Worm (Caenorhabditis elegans): ENCODE data around the gene sqv-7.

Gene sqv-7

DNA sequence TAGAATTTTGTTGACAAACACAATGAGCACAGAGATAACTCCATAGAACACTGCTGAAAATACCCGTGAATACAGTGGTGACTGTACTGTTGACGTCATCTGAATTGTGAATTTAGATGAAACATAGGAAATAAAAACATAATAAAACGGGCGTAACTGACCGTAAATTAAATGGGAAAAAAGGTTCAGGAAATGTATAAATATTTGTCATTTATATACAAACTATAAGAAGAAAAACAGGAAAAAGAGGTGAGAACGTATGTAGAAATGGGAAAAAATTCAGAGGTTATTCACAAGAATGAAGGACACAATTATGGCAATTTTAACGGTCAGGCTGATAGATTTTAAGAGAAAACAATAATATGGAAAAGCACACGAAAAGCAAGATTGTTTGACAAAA lies at the start of gene sqv-7:
sqv-7 (minus strand) TSS at position 101 of the 400 bp plus-strand sequence.
- no peak for TF ChIP-seq snpc-4 (tag; optimal IDR thresholded peaks at IDR 0.05)
- TF ChIP-seq vab-7 (GFP tag; IDR thresholded peaks at IDR 0.05): no peak
- TF ChIP-seq nhr-10 (tag; optimal IDR thresholded peaks at IDR 0.05): no peak
- no peak for TF ChIP-seq aha-1 (tag)
- no peak for TF ChIP-seq F49E8.2 (tag; optimal IDR thresholded peaks at IDR 0.05; ENCODE audit: borderline replicate concordance)
- no peak for TF ChIP-seq hmg-1.1 (GFP tag; IDR thresholded peaks at IDR 0.05)
- no peak for TF ChIP-seq nhr-41 (GFP tag; IDR thresholded peaks at IDR 0.05)
- TF ChIP-seq zfp-3 (GFP tag; conservative IDR thresholded peaks at IDR 0.05): no peak
- TF ChIP-seq skn-1 (tag; optimal IDR thresholded peaks at IDR 0.05): no peak
- no peak for TF ChIP-seq mdt-29 (GFP tag; IDR thresholded peaks at IDR 0.05)
- no peak for TF ChIP-seq F10B5.3 (tag; optimal IDR thresholded peaks at IDR 0.05)
- TF ChIP-seq daf-12 (tag; optimal IDR thresholded peaks at IDR 0.05): no peak
- TF ChIP-seq nhr-48 (tag; optimal IDR thresholded peaks at IDR 0.05): no peak
- no peak for TF ChIP-seq spr-1 (tag; optimal IDR thresholded peaks at IDR 0.05)
- TF ChIP-seq gei-8 (GFP tag; optimal IDR thresholded peaks at IDR 0.05): no peak
- TF ChIP-seq dmd-8 (GFP tag; IDR thresholded peaks at IDR 0.05): no peak
- no peak for TF ChIP-seq lin-29 (GFP tag; IDR thresholded peaks at IDR 0.05)
- no peak for TF ChIP-seq madf-9 (GFP tag; conservative IDR thresholded peaks at IDR 0.05)

DNA sequence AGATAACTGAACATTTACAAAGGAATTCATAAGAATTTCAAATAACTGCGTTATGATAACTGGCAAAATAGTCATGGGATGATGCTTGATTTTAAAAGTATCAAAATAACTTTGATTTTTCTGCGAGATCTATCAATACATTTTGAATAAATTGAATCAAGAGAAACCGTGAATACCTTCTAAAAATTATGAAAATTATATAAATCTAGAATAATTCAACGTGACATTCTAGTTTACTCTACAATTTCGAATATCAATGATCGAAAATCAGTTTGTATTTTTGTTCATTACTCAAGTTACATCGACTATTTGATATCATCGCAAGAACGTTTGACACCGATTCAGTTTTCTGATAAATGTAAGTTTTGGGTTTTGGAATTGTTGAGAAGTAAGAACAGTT lies 49.2 kb upstream of the sqv-7 start, which contains the start of gene acs-6:
acs-6 (plus strand) TSS at position 301 of the 400 bp plus-strand sequence.
- TF ChIP-seq unc-62 (GFP tag; optimal IDR thresholded peaks at IDR 0.05 in 1 of 2): no peak
- no peak for TF ChIP-seq unc-62 (tag; optimal IDR thresholded peaks at IDR 0.05)

DNA sequence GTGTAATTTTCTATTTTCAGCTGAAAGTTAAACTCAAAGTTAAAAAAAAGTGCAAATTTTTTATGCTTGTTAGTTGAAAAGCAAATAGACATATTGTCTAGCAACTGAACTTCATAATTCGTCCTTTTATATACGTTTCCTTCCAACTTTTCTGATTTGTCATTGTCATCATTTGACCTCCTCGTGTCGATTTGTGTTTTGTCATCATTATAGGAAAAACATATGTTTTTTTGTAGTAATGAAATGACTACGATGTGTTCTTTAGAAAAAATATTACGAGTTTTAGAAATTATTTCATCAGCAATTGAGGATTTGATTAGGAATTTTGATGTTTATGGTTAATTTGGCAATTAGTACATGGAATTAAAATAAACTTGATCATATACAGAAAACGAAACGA lies 48.3 kb upstream of the sqv-7 start:
- TF ChIP-seq zfp-3 (GFP tag; conservative IDR thresholded peaks at IDR 0.05) (no peak), hlh-30 (tag; optimal IDR thresholded peaks at IDR 0.05; ENCODE audit: insufficient read depth) (peak; percentile 41)

DNA sequence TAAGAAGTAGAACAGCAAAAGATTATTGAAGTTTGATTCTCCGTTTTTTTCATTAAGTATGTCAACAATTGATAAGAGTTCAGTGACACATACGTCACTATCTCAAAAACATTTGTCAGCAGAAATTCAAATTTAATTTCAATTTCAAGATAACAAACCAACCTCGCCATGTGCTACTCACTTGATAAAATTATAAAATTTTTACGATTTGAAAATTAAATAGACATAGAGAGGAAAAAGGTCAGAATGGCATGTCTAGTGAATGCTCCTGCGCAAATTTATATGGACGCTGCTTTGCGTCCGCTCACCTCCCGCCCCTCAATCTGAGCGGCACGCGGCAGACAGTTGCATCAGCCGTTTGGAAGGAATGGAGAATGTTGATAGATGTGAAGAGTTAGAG lies 47.7 kb upstream of the sqv-7 start:
- TF ChIP-seq ztf-11 (tag; optimal IDR thresholded peaks at IDR 0.05) (no peak), egl-43 (GFP tag; IDR thresholded peaks at IDR 0.05) (no peak), F26F4.8 (GFP tag; conservative IDR thresholded peaks at IDR 0.05) (no peak), hif-1 (tag; optimal IDR thresholded peaks at IDR 0.05) (no peak), zfp-3 (GFP tag; conservative IDR thresholded peaks at IDR 0.05) (peak; percentile 77), dmd-6 (GFP tag; IDR thresholded peaks at IDR 0.05) (peak; percentile 98), set-16 (GFP tag; IDR thresholded peaks at IDR 0.05) (no peak), lsy-2 (tag; optimal IDR thresholded peaks at IDR 0.05) (no peak), ceh-32 (tag; optimal IDR thresholded peaks at IDR 0.05; ENCODE audit: poor library complexity) (no peak), nhr-77 (tag; optimal IDR thresholded peaks at IDR 0.05) (peak; percentile 68), unc-62 (GFP tag; optimal IDR thresholded peaks at IDR 0.05 in 1 of 2) (peak in 1 of 2 experiments; percentile 77), unc-62 (tag; optimal IDR thresholded peaks at IDR 0.05) (no peak), ces-1 (GFP tag; optimal IDR thresholded peaks at IDR 0.05) (no peak), lin-15B (tag; optimal IDR thresholded peaks at IDR 0.05) (no peak), madf-9 (GFP tag; conservative IDR thresholded peaks at IDR 0.05) (0 out of 2 replicates have a peak, but pooled peaks have one; percentile 28), ceh-20 (GFP tag; IDR thresholded peaks at IDR 0.05) (peak; percentile 42; the same call in 1 of the 2 replicates), madf-5 (GFP tag; IDR thresholded peaks at IDR 0.05) (no peak), nhr-10 (tag; optimal IDR thresholded peaks at IDR 0.05) (no peak), daf-19 (GFP tag; conservative IDR thresholded peaks at IDR 0.05) (no peak), mdl-1 (tag; optimal IDR thresholded peaks at IDR 0.05) (peak in 1 of 2 experiments; percentile 68), arid-1 (GFP tag; conservative IDR thresholded peaks at IDR 0.05) (no peak), F10B5.3 (tag; optimal IDR thresholded peaks at IDR 0.05) (no peak), snpc-1.2 (GFP tag; IDR thresholded peaks at IDR 0.05) (no peak), skn-1 (tag; optimal IDR thresholded peaks at IDR 0.05) (no peak), lin-1 (GFP tag; IDR thresholded peaks at IDR 0.05) (peak; percentile 70), lin-39 (tag; optimal IDR thresholded peaks at IDR 0.05) (no peak), R02D3.7 (tag; optimal IDR thresholded peaks at IDR 0.05) (no peak), daf-8 (GFP tag; IDR thresholded peaks at IDR 0.05) (no peak), php-3 (GFP tag; IDR thresholded peaks at IDR 0.05) (peak; percentile 96), zip-2 (tag; optimal IDR thresholded peaks at IDR 0.05) (peak; percentile 14), nhr-111 (GFP tag; optimal IDR thresholded peaks at IDR 0.05) (no peak)

All from whole organism, L4 larva.